Worm (Caenorhabditis elegans): ENCODE data around the gene cyp-13A6.

Gene cyp-13A6

DNA sequence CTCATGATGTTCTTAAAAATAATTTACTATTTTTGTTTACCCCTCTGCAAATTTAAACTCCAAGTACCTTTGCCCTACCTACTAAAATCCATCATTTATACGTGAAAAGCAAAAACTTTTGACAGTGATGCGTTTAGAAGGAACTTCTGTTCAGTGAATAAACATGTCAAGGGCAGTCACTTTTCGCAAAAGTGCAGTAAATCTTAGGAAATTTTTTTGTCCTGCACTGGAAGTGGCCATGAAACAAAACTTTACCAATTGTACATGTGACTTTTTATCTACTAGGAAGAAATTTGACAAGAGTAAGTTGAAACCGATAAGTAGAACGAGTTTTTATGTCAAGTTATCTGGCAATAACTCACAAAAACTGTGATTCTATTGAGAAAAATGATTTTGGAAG lies 16.4 kb downstream of the cyp-13A6 start:
- TF ChIP-seq unc-39 (tag; optimal IDR thresholded peaks at IDR 0.05), result no peak

- TF ChIP-seq sem-2 (GFP tag; optimal IDR thresholded peaks at IDR 0.05), result no peak
- TF ChIP-seq mep-1 (tag; optimal IDR thresholded peaks at IDR 0.05), result no peak
- TF ChIP-seq blmp-1 (tag; optimal IDR thresholded peaks at IDR 0.05), result no peak
- no peak for TF ChIP-seq ces-1 (GFP tag; optimal IDR thresholded peaks at IDR 0.05)
- TF ChIP-seq tbx-8 (GFP tag; optimal IDR thresholded peaks at IDR 0.05), result no peak
- TF ChIP-seq nhr-2 (tag; optimal IDR thresholded peaks at IDR 0.05), result no peak
- no peak for TF ChIP-seq bed-3 (GFP tag; optimal IDR thresholded peaks at IDR 0.05)
- no peak for TF ChIP-seq elt-3 (tag; optimal IDR thresholded peaks at IDR 0.05)
- no peak for TF ChIP-seq ceh-39 (tag; optimal IDR thresholded peaks at IDR 0.05)
- TF ChIP-seq M03D4.4 (tag; optimal IDR thresholded peaks at IDR 0.05), result no peak
- no peak for TF ChIP-seq lsy-2 (tag; optimal IDR thresholded peaks at IDR 0.05)
Measured at ce11 chrII:9782337-9782736, 20.3 kb downstream of the cyp-13A6 start, which contains the start of gene T10B9.14. TSS of gene T10B9.14 (minus strand) at chrII:9782437.

DNA sequence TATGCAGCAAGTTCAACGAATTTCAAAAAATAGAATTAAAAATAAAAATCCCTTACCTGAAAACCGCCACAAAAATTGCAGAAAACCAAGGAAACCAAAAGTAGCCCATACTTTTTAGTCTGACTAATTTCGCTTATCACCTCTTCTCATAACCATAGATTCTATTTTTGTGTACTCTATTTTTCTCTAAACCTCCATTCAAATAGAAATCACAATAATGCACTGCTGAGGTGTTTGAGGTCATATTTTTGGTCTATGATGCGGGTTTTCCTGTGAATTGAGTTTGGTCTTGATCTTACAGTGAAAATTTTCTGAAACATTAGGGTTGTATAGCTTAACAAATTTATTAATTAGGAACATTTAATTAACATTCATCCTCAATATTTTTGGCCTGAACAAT lies 20.8 kb downstream of the cyp-13A6 start, which contains the start of gene cyp-13A1:
Gene cyp-13A1 (minus strand): TSS at position 156 of the 400 bp plus-strand sequence.
- TF ChIP-seq bed-3 (GFP tag; optimal IDR thresholded peaks at IDR 0.05) (no peak), hlh-1 (tag; optimal IDR thresholded peaks at IDR 0.05) (no peak), ceh-43 (GFP tag; optimal IDR thresholded peaks at IDR 0.05) (no peak), nhr-76 (tag; optimal IDR thresholded peaks at IDR 0.05) (no peak), elt-1 (tag; optimal IDR thresholded peaks at IDR 0.05; ENCODE audit: borderline replicate concordance, insufficient read depth) (no peak), nhr-2 (tag; optimal IDR thresholded peaks at IDR 0.05) (no peak), snpc-4 (tag; optimal IDR thresholded peaks at IDR 0.05) (no peak), mab-5 (tag; optimal IDR thresholded peaks at IDR 0.05) (no peak)

DNA sequence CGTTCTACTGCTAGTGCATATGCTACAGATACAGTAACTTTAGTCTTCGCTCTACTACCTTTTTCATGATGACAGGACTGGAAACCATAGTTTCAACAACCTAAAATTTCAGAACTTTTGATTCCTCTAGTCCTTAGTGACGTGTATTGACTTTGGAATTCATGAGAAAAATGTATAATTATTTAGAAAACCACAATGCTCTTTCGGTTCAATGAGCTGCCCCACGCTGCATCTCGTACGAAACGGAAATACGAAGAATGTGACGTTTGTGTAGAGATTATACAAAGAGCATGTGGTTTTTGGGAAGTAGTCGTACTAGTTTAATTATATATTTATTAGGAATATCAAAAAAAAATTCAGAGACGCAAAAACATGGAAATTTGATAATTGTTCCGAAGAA lies 24.1 kb downstream of the cyp-13A6 start:
- TF ChIP-seq nhr-28 (tag; optimal IDR thresholded peaks at IDR 0.05), result no peak

- TF ChIP-seq zip-8 (tag; optimal IDR thresholded peaks at IDR 0.05) (peak; percentile 59), ztf-11 (tag; optimal IDR thresholded peaks at IDR 0.05) (no peak)
Measured at ce11 chrII:9775790-9776189, 26.8 kb downstream of the cyp-13A6 start, which contains the start of gene T10B9.9. TSS of gene T10B9.9 (minus strand) at chrII:9775890.

DNA sequence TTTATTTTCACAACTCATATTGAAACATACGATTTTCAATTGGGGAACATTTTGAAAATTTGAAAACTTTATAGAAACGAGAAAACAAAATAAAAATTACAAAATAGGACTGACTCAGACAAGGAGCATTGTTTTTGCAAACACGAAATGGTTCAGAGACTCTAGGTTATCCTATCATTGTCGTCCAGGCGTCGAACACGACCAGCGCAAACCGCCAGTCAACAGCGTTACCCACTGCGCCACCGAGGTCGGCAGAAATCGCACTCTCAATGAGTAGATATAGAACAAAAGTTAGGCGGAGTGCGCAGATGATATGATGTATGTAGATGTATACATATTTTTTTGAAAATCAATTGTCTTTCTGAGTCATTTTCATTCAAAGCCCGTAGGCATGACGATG lies 28.0 kb downstream of the cyp-13A6 start:
- peak; percentile 73 for TF ChIP-seq ztf-11 (tag; optimal IDR thresholded peaks at IDR 0.05)
- TF ChIP-seq nhr-76 (tag; optimal IDR thresholded peaks at IDR 0.05), result no peak
- TF ChIP-seq ham-2 (GFP tag; optimal IDR thresholded peaks at IDR 0.05), result peak; percentile 68
- peak; percentile 79 for TF ChIP-seq hlh-1 (tag; optimal IDR thresholded peaks at IDR 0.05)
- TF ChIP-seq unc-62 (GFP tag; optimal IDR thresholded peaks at IDR 0.05), result no peak
- TF ChIP-seq sem-2 (GFP tag; optimal IDR thresholded peaks at IDR 0.05), result peak; percentile 85
- peak; percentile 71 for TF ChIP-seq tbx-8 (GFP tag; optimal IDR thresholded peaks at IDR 0.05)
- TF ChIP-seq unc-120 (tag; optimal IDR thresholded peaks at IDR 0.05; ENCODE audit: poor library complexity, severe bottlenecking), result peak; percentile 58
- TF ChIP-seq elt-1 (tag; optimal IDR thresholded peaks at IDR 0.05; ENCODE audit: borderline replicate concordance, insufficient read depth), result peak; percentile 69
- TF ChIP-seq mab-5 (tag; optimal IDR thresholded peaks at IDR 0.05), result no peak
- peak; percentile 89 for TF ChIP-seq M03D4.4 (tag; optimal IDR thresholded peaks at IDR 0.05)
- no peak for TF ChIP-seq blmp-1 (tag; optimal IDR thresholded peaks at IDR 0.05)
- peak; percentile 1 for TF ChIP-seq nhr-237 (tag; optimal IDR thresholded peaks at IDR 0.05)
- peak; percentile 79 for TF ChIP-seq lin-32 (GFP tag; optimal IDR thresholded peaks at IDR 0.05)
- peak; percentile 76 for TF ChIP-seq bed-3 (GFP tag; optimal IDR thresholded peaks at IDR 0.05)
- TF ChIP-seq flh-1 (GFP tag; optimal IDR thresholded peaks at IDR 0.05), result peak; percentile 70
- peak; percentile 86 for TF ChIP-seq ceh-83 (GFP tag; optimal IDR thresholded peaks at IDR 0.05)
- TF ChIP-seq lsy-2 (tag; optimal IDR thresholded peaks at IDR 0.05), result no peak
- TF ChIP-seq pha-4 (tag; optimal IDR thresholded peaks at IDR 0.05), result peak; percentile 78
- no peak for TF ChIP-seq nhr-2 (tag; optimal IDR thresholded peaks at IDR 0.05)
- peak; percentile 40 for TF ChIP-seq lin-13 (tag; optimal IDR thresholded peaks at IDR 0.05)
- peak; percentile 88 for TF ChIP-seq mls-2 (tag; optimal IDR thresholded peaks at IDR 0.05)
- peak; percentile 73 for TF ChIP-seq ceh-43 (GFP tag; optimal IDR thresholded peaks at IDR 0.05)
- peak; percentile 93 for TF ChIP-seq sptf-1 (tag; optimal IDR thresholded peaks at IDR 0.05)
- peak; percentile 90 for TF ChIP-seq cnd-1 (tag; optimal IDR thresholded peaks at IDR 0.05)
- peak; percentile 89 for TF ChIP-seq drap-1 (GFP tag; optimal IDR thresholded peaks at IDR 0.05)
- no peak for TF ChIP-seq nhr-28 (tag; optimal IDR thresholded peaks at IDR 0.05)
